Fruit fly (Drosophila melanogaster) S2 (cell line): ENCODE measurements around the gene CG13043.

ENCODE experiments used
- CG8478 ChIP-seq: fragments of >200 bp; optimal IDR thresholded peaks from 2 replicates; lab custom pipeline; 2018
- CTCF ChIP-seq, 2 experiments: fragments of >200 bp; optimal IDR thresholded peaks; 2 replicates each; lab custom pipeline; 2018

DNA sequence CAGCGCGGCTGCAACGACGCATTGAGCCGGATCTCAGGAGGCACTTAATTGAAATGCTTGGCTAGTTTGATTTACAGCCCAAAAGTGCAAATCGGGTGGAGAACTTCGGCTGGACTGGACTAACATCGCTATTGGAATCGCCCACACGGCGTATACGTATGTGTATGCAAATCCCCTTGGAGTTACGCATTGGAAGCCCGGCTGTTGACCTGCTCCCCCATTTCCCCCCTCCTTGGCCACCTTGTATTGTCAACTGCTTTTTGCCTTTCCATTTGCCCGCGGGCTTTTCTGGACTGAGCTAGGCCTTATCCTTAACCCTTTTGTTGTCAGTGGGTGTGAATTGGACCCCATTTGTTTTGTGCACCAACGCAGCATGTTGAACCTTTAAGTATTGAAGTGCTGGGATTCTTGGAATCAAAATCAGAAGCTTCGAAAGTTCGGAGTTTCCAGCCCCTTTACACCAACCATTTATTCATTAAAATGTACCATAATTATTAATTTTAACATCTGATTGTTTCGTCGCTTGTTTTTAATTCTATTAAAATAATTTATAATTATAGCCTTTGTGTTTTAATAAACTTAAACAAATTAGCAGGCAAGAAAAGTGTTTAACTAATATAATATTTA, 30.2 kb downstream of the CG13043 start:
- no peak for TF ChIP-seq CG8478 (lab: Kevin White, UChicago)
- no peak for TF ChIP-seq CTCF (optimal IDR thresholded peaks at IDR 0.05; lab: Kevin White, UChicago)
